Worm (Caenorhabditis elegans) whole organism, late embryonic: Measurements from ENCODE around the gene str-25.

Source experiments
- C08G9.2 ChIP-seq: sonication (generic microtip); optimal IDR thresholded peaks from 2 replicates; lab custom pipeline; 2016; ENCODE audit warnings: mild to moderate bottlenecking, missing genetic modification characterization, moderate library complexity, missing compliant biosample characterization
- F13H6.1 ChIP-seq: sonication (generic microtip); optimal IDR thresholded peaks from 2 replicates; lab custom pipeline; 2016; ENCODE audit warnings: missing genetic modification characterization, missing compliant biosample characterization
- K09A11.1 ChIP-seq: sonication (generic microtip); optimal IDR thresholded peaks from 2 replicates; lab custom pipeline; 2017; ENCODE audit warnings: antibody characterized with exemption, mild to moderate bottlenecking, missing genetic modification characterization, missing compliant biosample characterization; ENCODE audit not compliant: insufficient read depth
- ceh-45 ChIP-seq: fragments of 200-800 bp; sonication (Bioruptor generic); IDR thresholded peaks from 2 replicates; pipeline ENCODE4 v1.3.6; 2022; ENCODE audit warnings: missing genetic modification reagents, missing genetic modification characterization, missing compliant biosample characterization
- fkh-10 ChIP-seq: fragments of 150-350 bp; optimal IDR thresholded peaks from 2 replicates; lab custom pipeline; 2014; ENCODE audit warnings: missing biosample characterization, missing genetic modification reagents, missing genetic modification characterization
- nhr-11 ChIP-seq: fragments of 150-350 bp; optimal IDR thresholded peaks from 2 replicates; lab custom pipeline; 2014; ENCODE audit warnings: missing biosample characterization, missing genetic modification characterization
- nhr-232 ChIP-seq: sonication (generic microtip); optimal IDR thresholded peaks from 2 replicates; lab custom pipeline; 2016; ENCODE audit warnings: missing genetic modification characterization, missing compliant biosample characterization
- pag-3 ChIP-seq: sonication (generic microtip); optimal IDR thresholded peaks from 2 replicates; lab custom pipeline; 2016; ENCODE audit warnings: missing compliant biosample characterization, missing genetic modification characterization, borderline replicate concordance
- rnt-1 ChIP-seq: sonication (generic microtip); optimal IDR thresholded peaks from 2 replicates; lab custom pipeline; 2016; ENCODE audit warnings: missing genetic modification characterization, missing compliant biosample characterization
- syd-9 ChIP-seq: sonication (generic microtip); optimal IDR thresholded peaks from 2 replicates; lab custom pipeline; 2016; ENCODE audit warnings: mild to moderate bottlenecking, missing genetic modification characterization, moderate library complexity, missing compliant biosample characterization
- unc-86 ChIP-seq: sonication (generic microtip); optimal IDR thresholded peaks from 2 replicates; lab custom pipeline; 2016; ENCODE audit warnings: missing genetic modification characterization, missing compliant biosample characterization

ce11 chrV:16163719-16164118 is 48.2 kb downstream of the str-25 start, which contains the start of gene F10A3.12:
- no peak for TF ChIP-seq unc-86 (tag; lab: Kevin White, UChicago)
- no peak for TF ChIP-seq F13H6.1 (tag; lab: Kevin White, UChicago)
- no peak for TF ChIP-seq ceh-45 (GFP tag; lab: Robert Waterston, UW)
- no peak for TF ChIP-seq nhr-11
- no peak for TF ChIP-seq pag-3 (tag; lab: Kevin White, UChicago)
- no peak for TF ChIP-seq nhr-232
- TF ChIP-seq fkh-10 (GFP tag; lab: Kevin White, UChicago): no peak
- TF ChIP-seq syd-9 (tag; lab: Kevin White, UChicago): no peak
- TF ChIP-seq rnt-1 (tag; lab: Kevin White, UChicago): no peak
- no peak for TF ChIP-seq K09A11.1 (tag; lab: Kevin White, UChicago)
- TF ChIP-seq C08G9.2: no peak
